Fruit fly (Drosophila melanogaster): ENCODE results near the gene Prosbeta5R2.

The Prosbeta5R2 gene

dm6 chr2L:18008653-18009052, 18.4 kb downstream of the Prosbeta5R2 start, which contains the start of gene CG31740:
TSS of gene CG31740 (plus strand) at chr2L:18008953.
- TF ChIP-seq svp (GFP tag) (peak; percentile 7), OdsH (GFP tag; optimal IDR thresholded peaks at IDR 0.05) (no peak)

dm6 chr2L:18009672-18010071, 19.5 kb downstream of the Prosbeta5R2 start:
- TF ChIP-seq ss (GFP tag; optimal IDR thresholded peaks at IDR 0.05) (no peak), CG8319 (GFP tag; optimal IDR thresholded peaks at IDR 0.05) (no peak), Blimp-1 (GFP tag; optimal IDR thresholded peaks at IDR 0.05) (no peak), CG6792 (GFP tag; optimal IDR thresholded peaks at IDR 0.05) (no peak)

dm6 chr2L:18011375-18011774, 21.2 kb downstream of the Prosbeta5R2 start, which contains the start of gene elfless:
TSS of gene elfless (minus strand) at chr2L:18011475.
- no peak for TF ChIP-seq Hr39 (GFP tag; optimal IDR thresholded peaks at IDR 0.05)
- TF ChIP-seq CG8119 (GFP tag; IDR thresholded peaks at IDR 0.05) = no peak
- TF ChIP-seq CG31627 (GFP tag; optimal IDR thresholded peaks at IDR 0.05) = no peak
- no peak for TF ChIP-seq CG3919 (GFP tag; optimal IDR thresholded peaks at IDR 0.05)
- TF ChIP-seq spab (GFP tag; optimal IDR thresholded peaks at IDR 0.05) = no peak
- no peak for TF ChIP-seq CG4318 (GFP tag; optimal IDR thresholded peaks at IDR 0.05)
- TF ChIP-seq Smox (GFP tag; optimal IDR thresholded peaks at IDR 0.05) = no peak

dm6 chr2L:18012168-18012567, 21.9 kb downstream of the Prosbeta5R2 start, which contains the start of gene rdo:
TSS of gene rdo (plus strand) at chr2L:18012380.
- no peak for TF ChIP-seq Sox15 (GFP tag; optimal IDR thresholded peaks at IDR 0.05)

dm6 chr2L:18032741-18033140, 42.5 kb downstream of the Prosbeta5R2 start:
- TF ChIP-seq OdsH (GFP tag; optimal IDR thresholded peaks at IDR 0.05) (no peak), CG8319 (GFP tag; optimal IDR thresholded peaks at IDR 0.05) (no peak), ss (GFP tag; optimal IDR thresholded peaks at IDR 0.05) (no peak), CG4318 (GFP tag; optimal IDR thresholded peaks at IDR 0.05) (no peak), CG11762 (GFP tag; optimal IDR thresholded peaks at IDR 0.05; ENCODE audit: insufficient read depth) (no peak), CG31627 (GFP tag; optimal IDR thresholded peaks at IDR 0.05) (no peak), Hr39 (GFP tag; optimal IDR thresholded peaks at IDR 0.05) (no peak), CG6792 (GFP tag; optimal IDR thresholded peaks at IDR 0.05) (no peak), achi (GFP tag; optimal IDR thresholded peaks at IDR 0.05) (no peak), CG6808 (GFP tag; optimal IDR thresholded peaks at IDR 0.05) (no peak), CG10669 (GFP tag; optimal IDR thresholded peaks at IDR 0.05) (no peak), Ets21C (GFP tag; optimal IDR thresholded peaks at IDR 0.05) (no peak), CG3919 (GFP tag; optimal IDR thresholded peaks at IDR 0.05) (no peak), Sox14 (GFP tag; optimal IDR thresholded peaks at IDR 0.05) (no peak), CG16779 (tag; optimal IDR thresholded peaks at IDR 0.05) (no peak), CG1621 (tag; optimal IDR thresholded peaks at IDR 0.05) (no peak), svp (GFP tag) (no peak), CG8119 (GFP tag; IDR thresholded peaks at IDR 0.05) (no peak), CG15336 (GFP tag; IDR thresholded peaks at IDR 0.05) (no peak), CG34406 (GFP tag; optimal IDR thresholded peaks at IDR 0.05) (no peak)
